Fruit fly (Drosophila melanogaster) whole organism, prepupa: ENCODE results near the gene uncNacbeta.

Experiments
- CG11902 ChIP-seq: fragments of 200-800 bp; sonication (Bioruptor generic); optimal IDR thresholded peaks from 3 replicates; lab custom pipeline; 2016; ENCODE audit warnings: missing biosample characterization, missing genetic modification characterization
- CG3032 ChIP-seq: fragments of 200-800 bp; optimal IDR thresholded peaks from 2 replicates; lab custom pipeline; 2019; ENCODE audit warnings: missing biosample characterization, mild to moderate bottlenecking, missing genetic modification characterization, moderate library complexity
- CG6808 ChIP-seq: fragments of 200-800 bp; sonication (Bioruptor generic); optimal IDR thresholded peaks from 3 replicates; lab custom pipeline; 2017; ENCODE audit warnings: missing biosample characterization, missing genetic modification characterization, mild to moderate bottlenecking, moderate library complexity, missing genetic modification reagents
- CG6854 ChIP-seq: fragments of 200-800 bp; sonication (Bioruptor generic); optimal IDR thresholded peaks from 2 replicates; lab custom pipeline; 2017; ENCODE audit warnings: missing biosample characterization, mild to moderate bottlenecking, missing genetic modification characterization
- Ets96B ChIP-seq: fragments of 200-800 bp; optimal IDR thresholded peaks from 2 replicates; lab custom pipeline; 2019; ENCODE audit warnings: missing biosample characterization, mild to moderate bottlenecking, missing genetic modification characterization, moderate library complexity
- Hr39 ChIP-seq: fragments of 200-800 bp; sonication (Bioruptor generic); optimal IDR thresholded peaks from 2 replicates; lab custom pipeline; 2016; ENCODE audit warnings: missing biosample characterization, missing genetic modification characterization
- Lpt ChIP-seq: fragments of 200-800 bp; sonication (Bioruptor generic); optimal IDR thresholded peaks from 3 replicates; lab custom pipeline; 2016; ENCODE audit warnings: missing biosample characterization, missing genetic modification characterization
- OdsH ChIP-seq: fragments of 200-800 bp; sonication (Bioruptor generic); optimal IDR thresholded peaks from 3 replicates; lab custom pipeline; 2016; ENCODE audit warnings: missing biosample characterization, missing genetic modification characterization
- Smox ChIP-seq: fragments of 200-800 bp; sonication (Bioruptor generic); optimal IDR thresholded peaks from 3 replicates; lab custom pipeline; 2016; ENCODE audit warnings: missing biosample characterization, missing genetic modification characterization
- Sox102F ChIP-seq: fragments of 200-800 bp; sonication (Bioruptor generic); optimal IDR thresholded peaks from 2 replicates; lab custom pipeline; 2016; ENCODE audit warnings: missing biosample characterization, mild to moderate bottlenecking, missing genetic modification characterization
- dsx ChIP-seq: fragments of 200-800 bp; optimal IDR thresholded peaks from 3 replicates; lab custom pipeline; 2019; ENCODE audit warnings: missing biosample characterization, mild to moderate bottlenecking, missing genetic modification characterization, moderate library complexity; ENCODE audit not compliant: poor library complexity, severe bottlenecking

DNA sequence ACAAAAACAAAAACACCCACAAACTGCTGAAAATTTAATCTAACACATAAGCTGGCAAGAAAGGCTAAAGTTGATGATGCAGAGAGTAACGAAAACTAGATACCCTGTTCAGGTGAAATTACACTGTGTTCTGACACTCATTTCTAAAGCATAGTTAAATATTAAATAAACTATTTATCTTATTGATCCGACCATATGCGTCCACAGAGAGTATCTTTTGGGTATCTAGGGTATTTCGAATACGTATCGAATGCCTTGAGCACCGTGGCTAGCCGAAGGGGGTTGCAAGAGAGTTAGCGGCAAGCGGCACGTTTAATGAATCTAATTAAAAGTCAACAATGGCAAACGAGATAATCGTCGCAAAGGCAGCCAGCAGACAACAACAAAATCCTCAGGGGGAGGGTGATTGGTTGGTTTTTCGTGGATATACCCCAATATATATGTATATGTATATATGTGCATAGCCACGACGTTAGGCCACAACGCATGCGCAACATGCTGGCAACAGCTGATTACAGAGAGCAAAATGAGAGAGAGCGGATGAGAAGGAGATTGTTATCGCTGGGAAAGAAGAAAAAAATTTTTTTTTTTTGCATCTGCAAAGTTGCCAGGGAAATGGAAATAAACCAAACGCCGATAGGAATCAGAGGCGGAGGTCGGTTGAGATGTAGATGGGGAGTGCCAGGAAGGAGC, 41.5 kb downstream of the uncNacbeta start:
- TF ChIP-seq Sox102F (GFP tag; lab: Kevin White, UChicago) (no peak), Smox (GFP tag; lab: Kevin White, UChicago) (no peak), CG6808 (GFP tag; lab: Kevin White, UChicago) (no peak), CG6854 (GFP tag; lab: Kevin White, UChicago) (no peak), OdsH (GFP tag; lab: Kevin White, UChicago) (peak; percentile 15), CG11902 (GFP tag; lab: Kevin White, UChicago) (no peak), Hr39 (no peak), CG3032 (no peak), Ets96B (tag; lab: Kevin White, UChicago) (no peak), Lpt (GFP tag; lab: Kevin White, UChicago) (no peak), dsx (no peak)
